Worm (Caenorhabditis elegans): Measurements from ENCODE around the gene W03F9.11.

DNA sequence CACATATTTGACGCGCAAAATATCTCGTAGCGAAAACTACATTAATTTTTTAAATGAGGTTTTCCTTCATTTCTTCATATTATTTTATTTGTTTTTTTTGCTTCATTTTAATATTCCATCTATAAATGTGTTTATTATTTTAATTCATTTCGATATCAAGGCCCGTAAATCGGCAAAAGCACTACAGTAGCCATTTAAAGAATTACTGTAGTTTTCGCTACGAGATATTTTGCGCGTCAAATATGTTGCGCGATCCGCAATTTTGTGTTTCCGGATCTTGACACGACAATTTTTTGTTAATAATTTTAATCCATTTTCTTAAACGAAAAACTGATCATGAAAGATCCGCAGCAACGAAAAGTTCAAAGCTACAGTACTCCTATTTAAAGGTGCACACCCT lies 39.0 kb downstream of the W03F9.11 start:
- no peak for TF ChIP-seq hnd-1 (tag; optimal IDR thresholded peaks at IDR 0.05)
- TF ChIP-seq ama-1 (optimal IDR thresholded peaks at IDR 0.05), result no peak
- TF ChIP-seq aly-1 (tag; optimal IDR thresholded peaks at IDR 0.05), result no peak
- TF ChIP-seq scrt-1 (GFP tag; IDR thresholded peaks at IDR 0.05), result no peak
- TF ChIP-seq tra-4 (tag; optimal IDR thresholded peaks at IDR 0.05), result no peak
- no peak for TF ChIP-seq hmg-4 (GFP tag; optimal IDR thresholded peaks at IDR 0.05)
- no peak for TF ChIP-seq pes-1 (GFP tag; IDR thresholded peaks at IDR 0.05)
- TF ChIP-seq F13C5.2 (tag; optimal IDR thresholded peaks at IDR 0.05), result no peak
- TF ChIP-seq hmbx-1 (tag; optimal IDR thresholded peaks at IDR 0.05), result no peak
- no peak for TF ChIP-seq flt-1 (GFP tag; IDR thresholded peaks at IDR 0.05)
- TF ChIP-seq tbx-11 (GFP tag; IDR thresholded peaks at IDR 0.05), result no peak
- no peak for TF ChIP-seq sea-1 (GFP tag; conservative IDR thresholded peaks at IDR 0.05)
